Fruit fly (Drosophila melanogaster) Kc167 (cell line): ENCODE results near the gene okr.

Source experiments
- Sin3A ChIP-seq: fragments of >200 bp; optimal IDR thresholded peaks from 2 replicates; lab custom pipeline; 2018; ENCODE audit warnings: missing external identifiers
- h ChIP-seq: fragments of >200 bp; optimal IDR thresholded peaks from 3 replicates; lab custom pipeline; 2018; ENCODE audit warnings: missing external identifiers
- insv ChIP-seq: fragments of >200 bp; optimal IDR thresholded peaks from 3 replicates; lab custom pipeline; 2018; ENCODE audit warnings: missing external identifiers
- psq ChIP-seq: fragments of >200 bp; optimal IDR thresholded peaks from 2 replicates; lab custom pipeline; 2017; ENCODE audit warnings: missing external identifiers
- ttk ChIP-seq: sonication (Bioruptor generic); optimal IDR thresholded peaks from 2 replicates; lab custom pipeline; 2017; ENCODE audit warnings: missing external identifiers

DNA sequence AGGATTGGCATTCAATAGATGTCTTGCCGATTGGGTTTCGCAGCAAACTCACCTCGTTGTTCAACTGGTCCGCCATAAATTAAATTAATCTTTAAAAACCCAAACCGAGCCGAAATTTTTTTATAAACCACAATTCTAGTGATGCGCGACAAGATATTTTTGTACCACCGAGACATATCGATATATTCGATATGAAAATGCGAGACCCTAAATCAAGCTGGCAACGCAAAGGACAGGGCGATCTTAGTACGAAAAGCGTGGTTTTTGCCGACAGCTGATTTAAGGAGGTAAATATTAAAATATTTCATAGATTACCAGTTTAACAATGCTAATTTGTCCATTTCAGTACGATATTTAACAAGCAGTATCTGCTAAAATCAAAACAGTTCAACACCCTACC lies 36.5 kb upstream of the okr start, which contains the start of the genes Sf3b2 and CG17219:
- no peak for TF ChIP-seq Sin3A (lab: Kevin White, UChicago)
- no peak for TF ChIP-seq insv (lab: Kevin White, UChicago)
- TF ChIP-seq h (lab: Kevin White, UChicago) = no peak
- TF ChIP-seq psq (lab: Kevin White, UChicago) = no peak
- no peak for TF ChIP-seq ttk (lab: Kevin White, UChicago)
